Worm (Caenorhabditis elegans) whole organism, mixed stage, embryonic: ENCODE measurements around the gene vit-5.

ENCODE experiments used
- blmp-1 ChIP-seq: fragments of 150-350 bp; optimal IDR thresholded peaks from 2 replicates; lab custom pipeline; 2014; ENCODE audit warnings: missing biosample characterization, missing genetic modification characterization
- drap-1 ChIP-seq: fragments of 200-800 bp; sonication (Bioruptor generic); optimal IDR thresholded peaks from 3 replicates; lab custom pipeline; 2018; ENCODE audit warnings: mild to moderate bottlenecking, missing genetic modification characterization, missing compliant biosample characterization

- TF ChIP-seq drap-1 (GFP tag; lab: Kevin White, UChicago) = no peak
- no peak for TF ChIP-seq blmp-1 (tag; lab: Kevin White, UChicago)
These were observed 37.0 kb downstream of the vit-5 start for ce11 chrX:3440308-3440707.
